Fruit fly (Drosophila melanogaster) whole organism, adult: ENCODE data around the gene TkR99D.
A peak's percentile ranks its signal among the peaks of the same experiment; 100 is the strongest.

Source experiments
- CG11617 ChIP-seq: fragments of 200-800 bp; sonication (Bioruptor generic); optimal IDR thresholded peaks from 2 replicates; lab custom pipeline; 2017; ENCODE audit warnings: mild to moderate bottlenecking, missing biosample characterization, missing genetic modification reagents, missing genetic modification characterization
- CG12768 ChIP-seq: fragments of 200-800 bp; sonication (Bioruptor generic); optimal IDR thresholded peaks from 2 replicates; lab custom pipeline; 2017; ENCODE audit warnings: missing biosample characterization, missing genetic modification characterization, mild to moderate bottlenecking, moderate library complexity, missing genetic modification reagents
- CG14711 ChIP-seq: fragments of 200-800 bp; sonication (Bioruptor generic); optimal IDR thresholded peaks from 2 replicates; lab custom pipeline; 2018; ENCODE audit warnings: missing biosample characterization, mild to moderate bottlenecking, missing genetic modification characterization, moderate library complexity
- CG1620 ChIP-seq: fragments of 200-800 bp; sonication (Bioruptor generic); optimal IDR thresholded peaks from 2 replicates; lab custom pipeline; 2016; ENCODE audit warnings: missing biosample characterization, missing genetic modification characterization
- CG33017 ChIP-seq: fragments of 200-800 bp; sonication (Bioruptor generic); optimal IDR thresholded peaks from 2 replicates; lab custom pipeline; 2018; ENCODE audit warnings: missing biosample characterization, mild to moderate bottlenecking, missing genetic modification characterization, moderate library complexity
- CG5204 ChIP-seq: fragments of 200-800 bp; sonication (Bioruptor generic); optimal IDR thresholded peaks from 2 replicates; lab custom pipeline; 2016; ENCODE audit warnings: missing biosample characterization, missing genetic modification characterization
- CG7045 ChIP-seq: fragments of 200-800 bp; sonication (Bioruptor generic); optimal IDR thresholded peaks from 2 replicates; lab custom pipeline; 2017; ENCODE audit warnings: missing biosample characterization, mild to moderate bottlenecking, missing genetic modification characterization
- CG7101 ChIP-seq: fragments of 200-800 bp; sonication (Bioruptor generic); optimal IDR thresholded peaks from 2 replicates; lab custom pipeline; 2018; ENCODE audit warnings: missing biosample characterization, mild to moderate bottlenecking, missing genetic modification characterization, moderate library complexity
- Clk ChIP-seq: fragments of 200-800 bp; sonication (Bioruptor generic); optimal IDR thresholded peaks from 2 replicates; lab custom pipeline; 2017; ENCODE audit warnings: missing biosample characterization, missing genetic modification characterization
- Crg-1 ChIP-seq: fragments of 200-800 bp; sonication (Bioruptor generic); optimal IDR thresholded peaks from 2 replicates; lab custom pipeline; 2016; ENCODE audit warnings: missing biosample characterization, missing genetic modification characterization
- Hr96 ChIP-seq: fragments of 200-800 bp; sonication (Bioruptor generic); optimal IDR thresholded peaks from 2 replicates; lab custom pipeline; 2016; ENCODE audit warnings: missing biosample characterization, missing genetic modification characterization
- Mnt ChIP-seq: fragments of 200-800 bp; sonication (Bioruptor generic); optimal IDR thresholded peaks from 2 replicates; lab custom pipeline; 2016; ENCODE audit warnings: missing biosample characterization, mild to moderate bottlenecking, missing genetic modification characterization
- bab1 ChIP-seq: fragments of 200-800 bp; sonication (Bioruptor generic); optimal IDR thresholded peaks from 3 replicates; lab custom pipeline; 2019; ENCODE audit warnings: missing biosample characterization, mild to moderate bottlenecking, missing genetic modification characterization, moderate library complexity
- cic ChIP-seq: fragments of 200-800 bp; sonication (Bioruptor generic); optimal IDR thresholded peaks from 2 replicates; lab custom pipeline; 2017; ENCODE audit warnings: missing biosample characterization, mild to moderate bottlenecking, missing genetic modification characterization, moderate library complexity
- cnc ChIP-seq, 2 experiments: fragments of >200 bp; optimal IDR thresholded peaks; 2 replicates each; lab custom pipeline; 2017
- kay ChIP-seq: fragments of 200-800 bp; sonication (Bioruptor generic); peaks from one replicate; lab custom pipeline; 2016; ENCODE audit warnings: missing biosample characterization, missing genetic modification characterization, borderline replicate concordance
- ovo ChIP-seq: fragments of 200-800 bp; sonication (Bioruptor generic); optimal IDR thresholded peaks from 2 replicates; lab custom pipeline; 2016; ENCODE audit warnings: missing biosample characterization, missing genetic modification characterization
- pad ChIP-seq: fragments of 200-800 bp; sonication (Bioruptor generic); optimal IDR thresholded peaks from 3 replicates; lab custom pipeline; 2017; ENCODE audit warnings: missing biosample characterization, missing genetic modification characterization, mild to moderate bottlenecking, moderate library complexity, missing genetic modification reagents
- tj ChIP-seq: fragments of 200-800 bp; sonication (Bioruptor generic); optimal IDR thresholded peaks from 3 replicates; lab custom pipeline; 2017; ENCODE audit warnings: missing biosample characterization, mild to moderate bottlenecking, missing genetic modification characterization, moderate library complexity
- toe ChIP-seq: fragments of 200-800 bp; sonication (Bioruptor generic); optimal IDR thresholded peaks from 2 replicates; lab custom pipeline; 2016; ENCODE audit warnings: missing biosample characterization, missing genetic modification characterization

The TkR99D gene

dm6 chr3R:30005332-30005979 is 36.2 kb upstream of the TkR99D start:
- no peak for TF ChIP-seq kay (GFP tag; lab: Kevin White, UChicago)
- no peak for TF ChIP-seq tj (GFP tag; lab: Kevin White, UChicago)
- no peak for TF ChIP-seq cnc (optimal IDR thresholded peaks at IDR 0.05; lab: Kevin White, UChicago)
- no peak for TF ChIP-seq pad (GFP tag; lab: Kevin White, UChicago)
- no peak for TF ChIP-seq cic
- TF ChIP-seq bab1 = no peak
- TF ChIP-seq Mnt = no peak
- no peak for TF ChIP-seq CG1620
- TF ChIP-seq CG5204 = no peak
- no peak for TF ChIP-seq CG7045 (GFP tag; lab: Kevin White, UChicago)

DNA sequence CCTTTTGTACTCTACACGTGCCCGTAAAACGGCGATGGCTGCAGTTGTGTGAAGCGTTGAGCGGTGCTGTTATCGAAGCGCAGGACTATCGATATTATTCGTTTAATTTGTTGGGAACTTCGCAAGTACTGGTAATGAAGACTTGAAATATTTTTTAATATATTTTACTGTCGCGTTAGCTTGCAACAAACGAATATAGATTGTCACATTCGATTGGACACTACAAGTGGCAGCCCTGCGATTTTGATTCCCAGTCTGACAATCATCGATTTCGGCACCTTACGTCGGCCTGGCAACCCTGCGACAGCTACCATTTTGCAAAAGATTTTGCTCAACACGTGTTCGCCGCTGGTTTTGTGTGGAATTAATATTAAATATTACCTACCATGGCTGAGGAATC is 35.4 kb upstream of the TkR99D start, which contains the start of the genes Nlp and Nph:
Nlp (plus strand) TSS at position 138 of the 400 bp plus-strand sequence.
Nph (minus strand) TSS at position 214 of the 400 bp plus-strand sequence.
- TF ChIP-seq CG12768 = peak; percentile 36
- peak; percentile 42 for TF ChIP-seq bab1
- TF ChIP-seq CG7101 (tag; lab: Kevin White, UChicago) = peak; percentile 31
- no peak for TF ChIP-seq cnc (optimal IDR thresholded peaks at IDR 0.05; lab: Kevin White, UChicago)
- peak; percentile 13 for TF ChIP-seq cic
- TF ChIP-seq CG14711 (tag; lab: Kevin White, UChicago) = peak; percentile 93
- TF ChIP-seq toe (GFP tag; lab: Kevin White, UChicago) = peak; percentile 68
- peak; percentile 47 for TF ChIP-seq CG1620
- TF ChIP-seq CG11617 (GFP tag; lab: Kevin White, UChicago) = peak; percentile 22
- TF ChIP-seq kay (GFP tag; lab: Kevin White, UChicago) = no peak
- peak; percentile 95 for TF ChIP-seq Mnt
- TF ChIP-seq CG33017 (tag; lab: Kevin White, UChicago) = no peak
- no peak for TF ChIP-seq CG5204
- TF ChIP-seq Clk (GFP tag; lab: Kevin White, UChicago) = no peak
- TF ChIP-seq Hr96 (GFP tag; lab: Kevin White, UChicago) = peak; percentile 65
- TF ChIP-seq Crg-1 (GFP tag; lab: Kevin White, UChicago) = peak; percentile 54
- TF ChIP-seq CG7045 (GFP tag; lab: Kevin White, UChicago) = peak; percentile 9
- peak; percentile 56 for TF ChIP-seq tj (GFP tag; lab: Kevin White, UChicago)
- no peak for TF ChIP-seq ovo (GFP tag; lab: Kevin White, UChicago)
- TF ChIP-seq pad (GFP tag; lab: Kevin White, UChicago) = peak; percentile 30

DNA sequence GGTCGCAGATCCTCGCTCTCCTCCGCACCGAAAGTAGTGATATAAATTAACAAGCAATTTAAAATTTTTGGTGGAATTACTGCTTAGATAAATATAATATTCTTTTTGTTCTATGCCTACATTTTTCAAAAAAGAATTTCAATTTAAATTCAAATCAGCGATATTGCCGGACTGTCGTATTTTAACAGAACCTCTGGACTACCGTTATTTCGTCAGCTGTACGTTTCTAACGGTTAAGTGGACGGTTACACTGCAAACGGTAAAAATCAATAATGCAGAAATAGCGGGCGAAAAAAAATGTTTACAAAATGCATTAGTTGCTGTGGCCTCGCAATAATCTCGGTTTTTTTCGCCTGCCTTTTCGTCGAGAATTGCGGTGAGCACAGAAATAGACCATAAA is 31.0 kb upstream of the TkR99D start, which contains the start of gene Tace:
Tace (plus strand) TSS at position 245 of the 400 bp plus-strand sequence.
- TF ChIP-seq CG7045 (GFP tag; lab: Kevin White, UChicago) (no peak), ovo (GFP tag; lab: Kevin White, UChicago) (peak; percentile 9)

dm6 chr3R:29999495-29999894 is 30.2 kb upstream of the TkR99D start, which contains the start of gene CG34298:
Gene CG34298 (plus strand): TSS chr3R:29999795.
- TF ChIP-seq CG7101 (tag; lab: Kevin White, UChicago) (no peak), Hr96 (GFP tag; lab: Kevin White, UChicago) (no peak), CG1620 (no peak), Crg-1 (GFP tag; lab: Kevin White, UChicago) (no peak), Mnt (no peak), CG33017 (tag; lab: Kevin White, UChicago) (no peak), CG11617 (GFP tag; lab: Kevin White, UChicago) (no peak), Clk (GFP tag; lab: Kevin White, UChicago) (no peak), CG7045 (GFP tag; lab: Kevin White, UChicago) (no peak), kay (GFP tag; lab: Kevin White, UChicago) (no peak), CG5204 (no peak), ovo (GFP tag; lab: Kevin White, UChicago) (no peak), CG12768 (no peak), tj (GFP tag; lab: Kevin White, UChicago) (no peak), bab1 (no peak), cnc (optimal IDR thresholded peaks at IDR 0.05; lab: Kevin White, UChicago) (no peak), pad (GFP tag; lab: Kevin White, UChicago) (no peak), cic (no peak), toe (GFP tag; lab: Kevin White, UChicago) (no peak), CG14711 (tag; lab: Kevin White, UChicago) (no peak)

DNA sequence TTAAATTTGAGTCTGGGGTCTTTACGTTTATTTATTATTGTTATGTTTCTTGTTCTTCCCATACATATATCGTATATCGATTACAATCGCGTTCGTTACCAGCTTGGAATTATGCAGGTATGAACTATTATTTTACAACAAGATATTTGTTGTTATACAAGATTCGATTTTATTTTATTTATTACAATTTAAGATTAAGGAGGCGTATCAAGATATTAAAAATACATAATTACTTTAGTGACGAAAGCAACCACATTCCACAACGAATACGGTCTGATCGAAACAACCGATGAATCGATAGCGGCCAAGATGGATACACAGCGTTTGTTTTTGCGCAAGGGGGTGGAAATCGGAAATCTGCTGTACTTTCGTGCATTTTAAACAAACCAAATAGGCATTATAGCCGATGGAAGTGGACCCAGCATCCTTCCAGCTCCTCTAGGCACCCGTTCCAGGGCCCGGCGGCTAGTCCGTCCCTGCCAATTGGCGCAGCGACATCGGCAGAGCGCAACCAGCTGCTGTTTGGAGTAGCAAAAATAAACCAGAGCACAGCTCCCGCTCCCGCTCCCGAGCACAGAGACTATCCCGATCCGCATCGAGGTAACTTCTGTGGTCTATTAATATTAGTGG is 28.5 kb upstream of the TkR99D start, which contains the start of the genes CG15525 and CG11504:
CG15525 (minus strand) TSS at position 70 of the 630 bp plus-strand sequence.
CG11504 (plus strand) TSS at position 294 of the 630 bp plus-strand sequence.
- TF ChIP-seq CG7101 (tag; lab: Kevin White, UChicago) = peak; percentile 18
- TF ChIP-seq Mnt = peak; percentile 42
- no peak for TF ChIP-seq Crg-1 (GFP tag; lab: Kevin White, UChicago)
- TF ChIP-seq CG5204 = no peak
- TF ChIP-seq CG14711 (tag; lab: Kevin White, UChicago) = peak; percentile 29
- peak; percentile 55 for TF ChIP-seq bab1
- no peak for TF ChIP-seq ovo (GFP tag; lab: Kevin White, UChicago)
- TF ChIP-seq Clk (GFP tag; lab: Kevin White, UChicago) = no peak
- TF ChIP-seq CG1620 = peak; percentile 23
- TF ChIP-seq cic = no peak
- no peak for TF ChIP-seq Hr96 (GFP tag; lab: Kevin White, UChicago)

DNA sequence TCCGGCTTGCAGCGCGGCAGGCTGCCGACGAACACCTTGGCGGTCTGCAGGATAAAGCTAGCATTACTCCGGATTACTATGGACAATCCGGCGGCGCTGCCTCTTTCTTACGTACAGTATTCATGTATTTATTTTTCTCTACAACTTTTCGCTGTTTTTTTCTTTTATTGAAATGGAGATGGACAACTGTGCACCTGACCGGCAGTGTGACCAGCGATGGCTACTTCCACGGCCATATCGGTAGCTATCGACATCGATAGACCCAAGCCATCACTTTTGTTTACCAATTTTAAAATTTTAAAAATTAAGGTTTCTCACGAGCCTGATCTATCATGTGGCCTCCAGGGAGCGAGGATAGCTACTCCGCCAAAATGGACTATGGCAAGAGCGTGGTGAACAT is 25.8 kb upstream of the TkR99D start, which contains the start of the genes CG7903 and Sas-6:
CG7903 (minus strand) TSS at position 197 of the 400 bp plus-strand sequence.
Sas-6 (plus strand) TSS at position 323 of the 400 bp plus-strand sequence.
- no peak for TF ChIP-seq kay (GFP tag; lab: Kevin White, UChicago)
- no peak for TF ChIP-seq ovo (GFP tag; lab: Kevin White, UChicago)
- TF ChIP-seq Mnt = no peak
- TF ChIP-seq CG11617 (GFP tag; lab: Kevin White, UChicago) = no peak
- TF ChIP-seq Hr96 (GFP tag; lab: Kevin White, UChicago) = no peak
- TF ChIP-seq CG14711 (tag; lab: Kevin White, UChicago) = peak; percentile 1
- no peak for TF ChIP-seq CG5204
- TF ChIP-seq CG7101 (tag; lab: Kevin White, UChicago) = no peak
- TF ChIP-seq cnc (optimal IDR thresholded peaks at IDR 0.05; lab: Kevin White, UChicago) = no peak
- no peak for TF ChIP-seq tj (GFP tag; lab: Kevin White, UChicago)
- no peak for TF ChIP-seq cic
- TF ChIP-seq CG1620 = peak; percentile 9
- no peak for TF ChIP-seq CG33017 (tag; lab: Kevin White, UChicago)
